Worm (Caenorhabditis elegans): ENCODE results near the gene gcy-29.

gcy-29 gene

ce11 chrII:14592629-14593028 is 44.0 kb upstream of the gcy-29 start:
- TF ChIP-seq C08G9.2 (tag; optimal IDR thresholded peaks at IDR 0.05): no peak
- no peak for TF ChIP-seq C38D4.7 (GFP tag; optimal IDR thresholded peaks at IDR 0.05)
- no peak for TF ChIP-seq mec-3 (tag; optimal IDR thresholded peaks at IDR 0.05; ENCODE audit: borderline replicate concordance)
- TF ChIP-seq pros-1 (tag; optimal IDR thresholded peaks at IDR 0.05): no peak
- TF ChIP-seq npax-4 (tag; optimal IDR thresholded peaks at IDR 0.05): no peak
- TF ChIP-seq ceh-30 (tag; optimal IDR thresholded peaks at IDR 0.05): no peak
- TF ChIP-seq madf-2 (tag; optimal IDR thresholded peaks at IDR 0.05): no peak
- no peak for TF ChIP-seq hlh-15 (tag; optimal IDR thresholded peaks at IDR 0.05)
- no peak for TF ChIP-seq fax-1 (tag; optimal IDR thresholded peaks at IDR 0.05)
- TF ChIP-seq unc-86 (tag; optimal IDR thresholded peaks at IDR 0.05): no peak
- no peak for TF ChIP-seq ets-4 (tag; optimal IDR thresholded peaks at IDR 0.05)

ce11 chrII:14591699-14592098 is 43.1 kb upstream of the gcy-29 start, which contains the start of gene C01G12.7:
TSS of gene C01G12.7 (minus strand) at chrII:14591893.
- TF ChIP-seq ahr-1 (tag; optimal IDR thresholded peaks at IDR 0.05) (no peak), ama-1 (optimal IDR thresholded peaks at IDR 0.05) (no peak), tbx-7 (tag; optimal IDR thresholded peaks at IDR 0.05) (no peak), ztf-16 (tag; optimal IDR thresholded peaks at IDR 0.05) (no peak), fkh-6 (tag; optimal IDR thresholded peaks at IDR 0.05) (no peak), ceh-31 (tag; optimal IDR thresholded peaks at IDR 0.05) (no peak), ceh-6 (GFP tag; optimal IDR thresholded peaks at IDR 0.05) (no peak), ceh-24 (tag; optimal IDR thresholded peaks at IDR 0.05) (no peak), ceh-48 (tag; optimal IDR thresholded peaks at IDR 0.05) (no peak), pag-3 (tag; optimal IDR thresholded peaks at IDR 0.05; ENCODE audit: borderline replicate concordance) (no peak), tbx-2 (tag; optimal IDR thresholded peaks at IDR 0.05) (no peak), fax-1 (tag; optimal IDR thresholded peaks at IDR 0.05) (no peak), unc-3 (GFP tag; conservative IDR thresholded peaks at IDR 0.05) (no peak), unc-3 (tag; optimal IDR thresholded peaks at IDR 0.05) (no peak), pros-1 (tag; optimal IDR thresholded peaks at IDR 0.05) (no peak), F13H6.1 (tag; optimal IDR thresholded peaks at IDR 0.05) (no peak), ceh-19 (GFP tag; optimal IDR thresholded peaks at IDR 0.05) (no peak), ets-4 (tag; optimal IDR thresholded peaks at IDR 0.05) (no peak), eyg-1 (tag; optimal IDR thresholded peaks at IDR 0.05) (no peak)

ce11 chrII:14588162-14588561 is 39.6 kb upstream of the gcy-29 start, which contains the start of gene nspb-10:
TSS of gene nspb-10 (minus strand) at chrII:14588262.
- TF ChIP-seq hlh-15 (tag; optimal IDR thresholded peaks at IDR 0.05): no peak

- TF ChIP-seq ttx-3 (tag; optimal IDR thresholded peaks at IDR 0.05) (no peak), hlh-6 (tag; optimal IDR thresholded peaks at IDR 0.05) (no peak), odd-2 (tag; optimal IDR thresholded peaks at IDR 0.05) (no peak), sox-4 (tag; optimal IDR thresholded peaks at IDR 0.05) (no peak), ceh-30 (tag; optimal IDR thresholded peaks at IDR 0.05) (no peak), pat-9 (tag; optimal IDR thresholded peaks at IDR 0.05) (no peak), F13H6.1 (tag; optimal IDR thresholded peaks at IDR 0.05) (no peak), hlh-15 (tag; optimal IDR thresholded peaks at IDR 0.05) (no peak), pros-1 (tag; optimal IDR thresholded peaks at IDR 0.05) (no peak), npax-4 (tag; optimal IDR thresholded peaks at IDR 0.05) (no peak), ceh-6 (GFP tag; optimal IDR thresholded peaks at IDR 0.05) (no peak), ceh-2 (tag; optimal IDR thresholded peaks at IDR 0.05) (no peak), fkh-6 (tag; optimal IDR thresholded peaks at IDR 0.05) (no peak)
Measured at ce11 chrII:14587407-14587806, 38.8 kb upstream of the gcy-29 start, which contains the start of gene C01G12.5. TSS of gene C01G12.5 (minus strand) at chrII:14587507.

- no peak for TF ChIP-seq ceh-24 (tag; optimal IDR thresholded peaks at IDR 0.05)
- TF ChIP-seq hlh-13 (GFP tag; optimal IDR thresholded peaks at IDR 0.05): no peak
- no peak for TF ChIP-seq hlh-8 (tag; optimal IDR thresholded peaks at IDR 0.05)
- TF ChIP-seq ceh-31 (tag; optimal IDR thresholded peaks at IDR 0.05): no peak
- TF ChIP-seq elt-2 (tag; optimal IDR thresholded peaks at IDR 0.05): no peak
- TF ChIP-seq sox-2 (GFP tag; IDR thresholded peaks at IDR 0.05): no peak
- no peak for TF ChIP-seq hlh-30 (tag; optimal IDR thresholded peaks at IDR 0.05; ENCODE audit: insufficient read depth)
Measured at ce11 chrII:14582206-14582605, 33.6 kb upstream of the gcy-29 start, which contains the start of gene C01G12.3. TSS of gene C01G12.3 (minus strand) at chrII:14582306.
